Worm (Caenorhabditis elegans) whole organism, L2 larva: ENCODE results near the gene T04C4.3.
"Not testable (repeated sequence)": the region's sequence is repeated elsewhere in the genome, so short reads cannot be mapped to it uniquely, and the experiment has no call there.

Experiments used
- F13H6.1 ChIP-seq: sonication (generic microtip); optimal IDR thresholded peaks from 2 replicates; lab custom pipeline; 2016; ENCODE audit warnings: missing genetic modification characterization, missing compliant biosample characterization
- R02D3.7 ChIP-seq: fragments of 150-350 bp; optimal IDR thresholded peaks from 2 replicates; lab custom pipeline; 2014; ENCODE audit warnings: missing biosample characterization, missing genetic modification characterization
- Y55F3AM.14 ChIP-seq: fragments of 200-800 bp; sonication (Bioruptor generic); optimal IDR thresholded peaks from 2 replicates; lab custom pipeline; 2018; ENCODE audit warnings: mild to moderate bottlenecking, missing genetic modification characterization, missing compliant biosample characterization
- ZK546.5 ChIP-seq: sonication (generic microtip); optimal IDR thresholded peaks from 2 replicates; lab custom pipeline; 2017; ENCODE audit warnings: missing biosample characterization, missing genetic modification characterization
- alr-1 ChIP-seq: fragments of 150-350 bp; optimal IDR thresholded peaks from 2 replicates; lab custom pipeline; 2014; ENCODE audit warnings: missing biosample characterization, missing genetic modification characterization
- aly-2 ChIP-seq: fragments of 150-350 bp; optimal IDR thresholded peaks from 2 replicates; lab custom pipeline; 2014; ENCODE audit warnings: missing biosample characterization, missing genetic modification characterization
- ama-1 ChIP-seq: fragments of 150-350 bp; optimal IDR thresholded peaks from 2 replicates; lab custom pipeline; 2018; ENCODE audit warnings: inconsistent platforms
- blmp-1 ChIP-seq: sonication (generic microtip); optimal IDR thresholded peaks from 2 replicates; lab custom pipeline; 2017; ENCODE audit warnings: missing genetic modification characterization, mild to moderate bottlenecking, missing compliant biosample characterization, antibody characterized with exemption, moderate library complexity; ENCODE audit not compliant: insufficient read depth
- crh-2 ChIP-seq: sonication (generic microtip); optimal IDR thresholded peaks from 2 replicates; lab custom pipeline; 2017; ENCODE audit warnings: missing biosample characterization, missing genetic modification characterization
- dmd-4 ChIP-seq: sonication (generic microtip); optimal IDR thresholded peaks from 2 replicates; lab custom pipeline; 2017; ENCODE audit warnings: missing biosample characterization, missing genetic modification characterization
- egl-27 ChIP-seq: sonication (generic microtip); optimal IDR thresholded peaks from 3 replicates; lab custom pipeline; 2017; ENCODE audit warnings: missing biosample characterization, missing genetic modification reagents, missing genetic modification characterization
- elt-3 ChIP-seq: sonication (generic microtip); optimal IDR thresholded peaks from 2 replicates; lab custom pipeline; 2017; ENCODE audit warnings: missing biosample characterization, missing genetic modification characterization
- fos-1 ChIP-seq: fragments of 150-350 bp; optimal IDR thresholded peaks from 2 replicates; lab custom pipeline; 2014; ENCODE audit warnings: missing biosample characterization, missing genetic modification characterization
- gmeb-1 ChIP-seq: fragments of 150-350 bp; optimal IDR thresholded peaks from 2 replicates; lab custom pipeline; 2014; ENCODE audit warnings: missing biosample characterization, missing genetic modification characterization
- lin-39 ChIP-seq: fragments of 150-350 bp; optimal IDR thresholded peaks from 2 replicates; lab custom pipeline; 2014; ENCODE audit warnings: missing biosample characterization, missing genetic modification reagents, missing genetic modification characterization
- lsy-2 ChIP-seq, 2 experiments: fragments of 150-350 bp in 1 of 2; sonication (generic microtip) in 1 of 2; optimal IDR thresholded peaks; 2 replicates each; lab custom pipeline; 2014 to 2017; ENCODE audit warnings: missing biosample characterization in 2 of 2, missing genetic modification characterization in 2 of 2
- mab-5 ChIP-seq: fragments of 150-350 bp; optimal IDR thresholded peaks from 2 replicates; lab custom pipeline; 2014; ENCODE audit warnings: missing biosample characterization, missing genetic modification characterization
- mbf-1 ChIP-seq: sonication (generic microtip); optimal IDR thresholded peaks from 2 replicates; lab custom pipeline; 2017; ENCODE audit warnings: missing biosample characterization, missing genetic modification characterization
- mdl-1 ChIP-seq, 2 experiments: fragments of 150-350 bp in 1 of 2; sonication (generic microtip) in 1 of 2; optimal IDR thresholded peaks; 2 replicates each; lab custom pipeline; 2017; ENCODE audit warnings: missing biosample characterization in 2 of 2, missing genetic modification characterization in 2 of 2
- nhr-11 ChIP-seq: fragments of 150-350 bp; optimal IDR thresholded peaks from 2 replicates; lab custom pipeline; 2014; ENCODE audit warnings: missing biosample characterization, missing genetic modification characterization
- nhr-12 ChIP-seq: fragments of 150-350 bp; optimal IDR thresholded peaks from 2 replicates; lab custom pipeline; 2014; ENCODE audit warnings: missing biosample characterization, missing genetic modification characterization
- nhr-23 ChIP-seq: fragments of 150-350 bp; optimal IDR thresholded peaks from 2 replicates; lab custom pipeline; 2014; ENCODE audit warnings: missing biosample characterization, missing genetic modification reagents, missing genetic modification characterization
- nhr-237 ChIP-seq: fragments of 150-350 bp; optimal IDR thresholded peaks from 2 replicates; lab custom pipeline; 2014; ENCODE audit warnings: missing biosample characterization, missing genetic modification characterization
- nhr-25 ChIP-seq: fragments of 150-350 bp; sonication (generic microtip); optimal IDR thresholded peaks from 3 replicates; lab custom pipeline; 2014; ENCODE audit warnings: missing biosample characterization, missing genetic modification characterization
- nhr-6 ChIP-seq: fragments of 150-350 bp; optimal IDR thresholded peaks from 2 replicates; lab custom pipeline; 2014; ENCODE audit warnings: missing biosample characterization, missing genetic modification characterization
- nhr-77 ChIP-seq: fragments of 150-350 bp; optimal IDR thresholded peaks from 2 replicates; lab custom pipeline; 2014; ENCODE audit warnings: missing biosample characterization, missing genetic modification characterization
- skn-1 ChIP-seq: sonication (generic microtip); optimal IDR thresholded peaks from 2 replicates; lab custom pipeline; 2017; ENCODE audit warnings: missing biosample characterization, missing genetic modification characterization
- sma-3 ChIP-seq: sonication (generic microtip); optimal IDR thresholded peaks from 2 replicates; lab custom pipeline; 2016; ENCODE audit warnings: missing genetic modification reagents, missing genetic modification characterization, missing compliant biosample characterization
- sma-9 ChIP-seq, 2 experiments: fragments of 150-350 bp in 1 of 2; sonication (generic microtip) in 1 of 2; optimal IDR thresholded peaks; 2 replicates each; lab custom pipeline; 2014 to 2016; ENCODE audit warnings: missing genetic modification characterization in 2 of 2, mild to moderate bottlenecking in 1 of 2, missing biosample characterization in 1 of 2, missing compliant biosample characterization in 1 of 2, missing genetic modification reagents in 1 of 2, moderate library complexity in 1 of 2
- snpc-4 ChIP-seq: fragments of 150-350 bp; optimal IDR thresholded peaks from 2 replicates; lab custom pipeline; 2014; ENCODE audit warnings: missing biosample characterization, missing genetic modification characterization
- unc-39 ChIP-seq: fragments of 150-350 bp; optimal IDR thresholded peaks from 2 replicates; lab custom pipeline; 2014; ENCODE audit warnings: missing biosample characterization, missing genetic modification characterization
- unc-55 ChIP-seq: fragments of 150-350 bp; sonication (generic microtip); optimal IDR thresholded peaks from 3 replicates; lab custom pipeline; 2014; ENCODE audit warnings: missing biosample characterization, missing genetic modification reagents, missing genetic modification characterization
- unc-62 ChIP-seq: fragments of 150-350 bp; optimal IDR thresholded peaks from 2 replicates; lab custom pipeline; 2014; ENCODE audit warnings: missing biosample characterization, missing genetic modification reagents, missing genetic modification characterization
- ztf-1 ChIP-seq: fragments of 200-800 bp; sonication (Bioruptor generic); conservative IDR thresholded peaks from 2 replicates; pipeline ENCODE4 v1.3.6; 2022; ENCODE audit warnings: missing genetic modification characterization, missing compliant biosample characterization

Gene T04C4.3

ce11 chrIV:2216756-2217155 lies at the start of gene T04C4.3:
TSS of gene T04C4.3 (minus strand) at chrIV:2216856.
- TF ChIP-seq mbf-1, nhr-237, mab-5 (tag; lab: Kevin White, UChicago): not testable (repeated sequence)

ce11 chrIV:2263564-2263963 lies 46.9 kb upstream of the T04C4.3 start, which contains the start of gene famp-1:
TSS of gene famp-1 (minus strand) at chrIV:2263664.
- no peak for TF ChIP-seq ztf-1 (GFP tag; lab: Robert Waterston, UW)
- no peak for TF ChIP-seq gmeb-1 (tag; lab: Kevin White, UChicago)
- no peak for TF ChIP-seq elt-3 (tag; lab: Kevin White, UChicago)
- TF ChIP-seq F13H6.1: no peak
- TF ChIP-seq fos-1 (tag; lab: Kevin White, UChicago): no peak
- TF ChIP-seq nhr-6 (tag; lab: Kevin White, UChicago): no peak
- TF ChIP-seq nhr-23 (tag; lab: Kevin White, UChicago): no peak
- TF ChIP-seq alr-1: no peak
- TF ChIP-seq skn-1: no peak
- TF ChIP-seq sma-3: no peak
- TF ChIP-seq aly-2: no peak
- TF ChIP-seq lin-39: no peak
- TF ChIP-seq crh-2 (tag; lab: Kevin White, UChicago): no peak
- no peak for TF ChIP-seq unc-62 (GFP tag; lab: Kevin White, UChicago)
- no peak for TF ChIP-seq unc-39

ce11 chrIV:2253392-2254048 lies 36.9 kb upstream of the T04C4.3 start:
- TF ChIP-seq gmeb-1 (tag; lab: Kevin White, UChicago): no peak
- no peak for TF ChIP-seq R02D3.7 (tag; lab: Kevin White, UChicago)
- TF ChIP-seq snpc-4: no peak
- no peak for TF ChIP-seq Y55F3AM.14

- TF ChIP-seq nhr-12: no peak
- TF ChIP-seq egl-27 (tag; lab: Kevin White, UChicago): no peak
- TF ChIP-seq unc-55 (GFP tag; lab: Kevin White, UChicago): no peak
- TF ChIP-seq lsy-2 (tag; optimal IDR thresholded peaks at IDR 0.05; lab: Kevin White, UChicago): no peak
- TF ChIP-seq lin-39: no peak
- TF ChIP-seq crh-2 (tag; lab: Kevin White, UChicago): no peak
- no peak for TF ChIP-seq sma-9 (GFP tag; optimal IDR thresholded peaks at IDR 0.05; lab: Kevin White, UChicago)
- no peak for TF ChIP-seq sma-9 (tag; optimal IDR thresholded peaks at IDR 0.05; lab: Kevin White, UChicago)
- no peak for TF ChIP-seq nhr-11 (tag; lab: Kevin White, UChicago)
- no peak for TF ChIP-seq mab-5 (tag; lab: Kevin White, UChicago)
- TF ChIP-seq nhr-77: no peak
- no peak for TF ChIP-seq aly-2
- no peak for TF ChIP-seq unc-62 (GFP tag; lab: Kevin White, UChicago)
- no peak for TF ChIP-seq skn-1
- no peak for TF ChIP-seq Y55F3AM.14
Observed at ce11 chrIV:2246150-2246549, 29.5 kb upstream of the T04C4.3 start.

ce11 chrIV:2245565-2245964 lies 28.9 kb upstream of the T04C4.3 start, which contains the start of gene M70.1:
TSS of gene M70.1 (plus strand) at chrIV:2245865.
- not testable (repeated sequence) for TF ChIP-seq ama-1 (lab: Kevin White, UChicago); aly-2; dmd-4 (tag; lab: Kevin White, UChicago)

- TF ChIP-seq ZK546.5 (tag; lab: Kevin White, UChicago): no peak
- TF ChIP-seq blmp-1 (tag; lab: Kevin White, UChicago): no peak
- TF ChIP-seq mdl-1 (tag; optimal IDR thresholded peaks at IDR 0.05; lab: Kevin White, UChicago): no peak
- no peak for TF ChIP-seq nhr-25 (tag; lab: Kevin White, UChicago)
- no peak for TF ChIP-seq Y55F3AM.14
- TF ChIP-seq alr-1: no peak
- TF ChIP-seq sma-3: no peak
- TF ChIP-seq R02D3.7 (tag; lab: Kevin White, UChicago): no peak
- TF ChIP-seq F13H6.1: no peak
- no peak for TF ChIP-seq unc-62 (GFP tag; lab: Kevin White, UChicago)
- no peak for TF ChIP-seq fos-1 (tag; lab: Kevin White, UChicago)
- no peak for TF ChIP-seq snpc-4
- no peak for TF ChIP-seq unc-39
Observed at ce11 chrIV:2242349-2243088, 25.9 kb upstream of the T04C4.3 start, which contains the start of the genes M70.3 and M70.2. TSS of gene M70.3 (minus strand) at chrIV:2242449. TSS of gene M70.2 (plus strand) at chrIV:2243038.
